Fruit fly (Drosophila melanogaster): ENCODE data around the gene Kat60.

DNA sequence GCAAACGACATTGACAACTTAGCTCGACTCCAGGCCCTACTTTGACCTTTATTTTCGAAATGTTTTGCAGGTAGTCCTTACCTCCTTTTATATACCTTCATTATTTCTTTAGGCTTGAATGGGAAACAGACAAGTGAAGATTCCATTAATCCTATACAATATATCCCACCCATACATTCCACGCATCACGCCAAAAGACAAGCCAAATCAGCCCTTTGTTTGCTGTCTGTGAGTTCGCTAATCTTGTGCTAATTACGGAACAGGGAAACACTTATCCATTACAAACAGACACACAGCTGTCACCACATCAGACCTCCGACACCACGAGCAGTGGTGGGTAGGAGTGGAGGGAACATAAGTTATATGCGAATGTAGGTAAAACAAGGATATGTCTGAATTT is 8.7 kb upstream of the Kat60 start, which contains the start of gene CG33293:
- TF ChIP-seq Sin3A (optimal IDR thresholded peaks at IDR 0.05) (no peak), psq (optimal IDR thresholded peaks at IDR 0.05) (no peak), insv (optimal IDR thresholded peaks at IDR 0.05) (no peak), ttk (optimal IDR thresholded peaks at IDR 0.05) (no peak), h (optimal IDR thresholded peaks at IDR 0.05) (no peak), Myc (optimal IDR thresholded peaks at IDR 0.05) (no peak)

All from Kc167 (cell line).